Worm (Caenorhabditis elegans) whole organism, early embryonic: ENCODE measurements around the gene ldh-1.

Experiments
- aly-1 ChIP-seq: sonication (generic microtip); optimal IDR thresholded peaks from 2 replicates; lab custom pipeline; 2016; ENCODE audit warnings: missing genetic modification characterization, missing compliant biosample characterization
- flt-1 ChIP-seq: fragments of 200-800 bp; sonication (Bioruptor generic); IDR thresholded peaks from 2 replicates; pipeline ENCODE4 v1.3.6; 2022; ENCODE audit warnings: missing genetic modification characterization, missing compliant biosample characterization
- sea-1 ChIP-seq: fragments of 200-800 bp; sonication (Bioruptor generic); conservative IDR thresholded peaks from 2 replicates; pipeline ENCODE4 v1.3.6; 2022; ENCODE audit warnings: missing genetic modification characterization, missing compliant biosample characterization

DNA sequence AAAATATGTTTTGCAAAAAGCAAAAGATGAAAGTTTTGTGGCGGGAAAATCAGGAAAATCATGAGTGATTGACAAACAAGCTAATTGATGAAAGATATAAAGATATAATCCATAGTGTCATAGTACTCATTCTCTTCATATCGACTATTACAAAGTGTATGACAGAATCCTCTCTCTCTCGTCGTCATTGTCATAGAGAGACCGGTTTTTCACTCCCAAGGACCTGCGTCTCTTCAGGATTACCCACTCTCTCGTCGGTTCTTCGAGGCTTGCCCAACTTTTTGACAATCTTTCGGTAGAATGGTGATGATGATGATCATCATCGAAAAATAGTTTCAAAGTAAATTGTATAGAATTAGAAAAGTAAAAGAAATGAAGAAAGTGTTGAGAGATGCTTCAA lies 13.3 kb downstream of the ldh-1 start:
- no peak for TF ChIP-seq aly-1 (tag; lab: Kevin White, UChicago)
- TF ChIP-seq flt-1 (GFP tag; lab: Robert Waterston, UW), result no peak
- TF ChIP-seq sea-1 (GFP tag; lab: Robert Waterston, UW), result no peak
